Fruit fly (Drosophila melanogaster) whole organism, prepupa: ENCODE data around the gene CG1896.

ENCODE experiments used
- Blimp-1 ChIP-seq: fragments of 200-800 bp; sonication (Bioruptor generic); optimal IDR thresholded peaks from 3 replicates; lab custom pipeline; 2017; ENCODE audit warnings: missing biosample characterization, missing genetic modification characterization, mild to moderate bottlenecking, moderate library complexity, missing genetic modification reagents
- CG10631 ChIP-seq: fragments of 200-800 bp; sonication (Bioruptor generic); optimal IDR thresholded peaks from 2 replicates; lab custom pipeline; 2016; ENCODE audit warnings: missing biosample characterization, missing genetic modification characterization
- CG10669 ChIP-seq: fragments of 200-800 bp; sonication (Bioruptor generic); optimal IDR thresholded peaks from 3 replicates; lab custom pipeline; 2018; ENCODE audit warnings: missing biosample characterization, mild to moderate bottlenecking, missing genetic modification characterization, moderate library complexity
- CG11294 ChIP-seq: fragments of 200-800 bp; sonication (Bioruptor generic); IDR thresholded peaks from 2 replicates; pipeline ENCODE4 v1.3.6; 2022; ENCODE audit warnings: missing biosample characterization, missing genetic modification characterization
- CG11762 ChIP-seq: fragments of 200-800 bp; sonication (Bioruptor generic); optimal IDR thresholded peaks from 3 replicates; lab custom pipeline; 2016; ENCODE audit warnings: missing biosample characterization, missing genetic modification characterization; ENCODE audit not compliant: insufficient read depth
- CG11902 ChIP-seq: fragments of 200-800 bp; sonication (Bioruptor generic); optimal IDR thresholded peaks from 3 replicates; lab custom pipeline; 2016; ENCODE audit warnings: missing biosample characterization, missing genetic modification characterization
- CG15336 ChIP-seq: fragments of 200-800 bp; sonication (Bioruptor generic); IDR thresholded peaks from 2 replicates; pipeline ENCODE4 v1.3.6; 2022; ENCODE audit warnings: missing biosample characterization, missing genetic modification characterization
- CG1621 ChIP-seq: fragments of 200-800 bp; sonication (Bioruptor generic); optimal IDR thresholded peaks from 3 replicates; lab custom pipeline; 2018; ENCODE audit warnings: missing biosample characterization, mild to moderate bottlenecking, missing genetic modification characterization
- CG3032 ChIP-seq: fragments of 200-800 bp; optimal IDR thresholded peaks from 2 replicates; lab custom pipeline; 2019; ENCODE audit warnings: missing biosample characterization, mild to moderate bottlenecking, missing genetic modification characterization, moderate library complexity
- CG31627 ChIP-seq: fragments of 200-800 bp; sonication (Bioruptor generic); optimal IDR thresholded peaks from 3 replicates; lab custom pipeline; 2016; ENCODE audit warnings: missing biosample characterization, missing genetic modification characterization
- CG32006 ChIP-seq: fragments of 200-800 bp; sonication (Bioruptor generic); optimal IDR thresholded peaks from 3 replicates; lab custom pipeline; 2017; ENCODE audit warnings: missing biosample characterization, mild to moderate bottlenecking, missing genetic modification characterization
- CG34406 ChIP-seq: fragments of 200-800 bp; sonication (Bioruptor generic); optimal IDR thresholded peaks from 3 replicates; lab custom pipeline; 2016; ENCODE audit warnings: missing biosample characterization, missing genetic modification characterization
- CG3919 ChIP-seq: fragments of 200-800 bp; sonication (Bioruptor generic); optimal IDR thresholded peaks from 3 replicates; lab custom pipeline; 2016; ENCODE audit warnings: missing biosample characterization, missing genetic modification characterization
- CG4318 ChIP-seq: fragments of 200-800 bp; sonication (Bioruptor generic); optimal IDR thresholded peaks from 3 replicates; lab custom pipeline; 2017; ENCODE audit warnings: missing biosample characterization, mild to moderate bottlenecking, missing genetic modification characterization
- CG6163 ChIP-seq: fragments of 200-800 bp; sonication (Bioruptor generic); IDR thresholded peaks from 3 replicates; pipeline ENCODE4 v1.3.6; 2022; ENCODE audit warnings: missing biosample characterization, missing genetic modification characterization
- CG6276 ChIP-seq: fragments of 200-800 bp; sonication (Bioruptor generic); optimal IDR thresholded peaks from 2 replicates; lab custom pipeline; 2017; ENCODE audit warnings: missing biosample characterization, mild to moderate bottlenecking, missing genetic modification characterization
- CG6808 ChIP-seq: fragments of 200-800 bp; sonication (Bioruptor generic); optimal IDR thresholded peaks from 3 replicates; lab custom pipeline; 2017; ENCODE audit warnings: missing biosample characterization, missing genetic modification characterization, mild to moderate bottlenecking, moderate library complexity, missing genetic modification reagents
- CG6854 ChIP-seq: fragments of 200-800 bp; sonication (Bioruptor generic); optimal IDR thresholded peaks from 2 replicates; lab custom pipeline; 2017; ENCODE audit warnings: missing biosample characterization, mild to moderate bottlenecking, missing genetic modification characterization
- CG8632 ChIP-seq: fragments of 200-800 bp; sonication (Bioruptor generic); optimal IDR thresholded peaks from 3 replicates; lab custom pipeline; 2016; ENCODE audit warnings: missing biosample characterization, missing genetic modification characterization
- Eip75B ChIP-seq: fragments of 200-800 bp; sonication (Bioruptor generic); optimal IDR thresholded peaks from 3 replicates; lab custom pipeline; 2016; ENCODE audit warnings: missing biosample characterization, missing genetic modification characterization
- Eip78C ChIP-seq: fragments of 200-800 bp; sonication (Bioruptor generic); peaks from one replicate; lab custom pipeline; 2016; ENCODE audit warnings: missing biosample characterization, missing genetic modification characterization
- Eip93F ChIP-seq: fragments of 200-800 bp; sonication (Bioruptor generic); optimal IDR thresholded peaks from 2 replicates; lab custom pipeline; 2016; ENCODE audit warnings: missing biosample characterization, mild to moderate bottlenecking, missing genetic modification characterization
- Gug ChIP-seq: fragments of 200-800 bp; sonication (Bioruptor generic); IDR thresholded peaks from 2 replicates; pipeline ENCODE4 v1.3.6; 2022; ENCODE audit warnings: missing biosample characterization, missing genetic modification characterization
- Hr38 ChIP-seq: sonication (Bioruptor generic); optimal IDR thresholded peaks from 2 replicates; lab custom pipeline; 2016; ENCODE audit warnings: missing biosample characterization, missing genetic modification characterization
- Hr39 ChIP-seq: fragments of 200-800 bp; sonication (Bioruptor generic); optimal IDR thresholded peaks from 2 replicates; lab custom pipeline; 2016; ENCODE audit warnings: missing biosample characterization, missing genetic modification characterization
- Hr4 ChIP-seq: fragments of 200-800 bp; sonication (Bioruptor generic); optimal IDR thresholded peaks from 3 replicates; lab custom pipeline; 2016; ENCODE audit warnings: missing biosample characterization, missing genetic modification characterization
- Sox102F ChIP-seq: fragments of 200-800 bp; sonication (Bioruptor generic); optimal IDR thresholded peaks from 2 replicates; lab custom pipeline; 2016; ENCODE audit warnings: missing biosample characterization, mild to moderate bottlenecking, missing genetic modification characterization
- achi ChIP-seq: fragments of 200-800 bp; sonication (Bioruptor generic); optimal IDR thresholded peaks from 3 replicates; lab custom pipeline; 2016; ENCODE audit warnings: missing biosample characterization, missing genetic modification characterization
- cyc ChIP-seq: fragments of 200-800 bp; sonication (Bioruptor generic); optimal IDR thresholded peaks from 3 replicates; lab custom pipeline; 2016; ENCODE audit warnings: missing biosample characterization, missing genetic modification characterization
- dac ChIP-seq: fragments of 200-800 bp; sonication (Bioruptor generic); optimal IDR thresholded peaks from 2 replicates; lab custom pipeline; 2017; ENCODE audit warnings: missing biosample characterization, mild to moderate bottlenecking, missing genetic modification characterization
- dsx ChIP-seq: fragments of 200-800 bp; optimal IDR thresholded peaks from 3 replicates; lab custom pipeline; 2019; ENCODE audit warnings: missing biosample characterization, mild to moderate bottlenecking, missing genetic modification characterization, moderate library complexity; ENCODE audit not compliant: poor library complexity, severe bottlenecking
- eg ChIP-seq: fragments of 200-800 bp; sonication (Bioruptor generic); IDR thresholded peaks from 3 replicates; pipeline ENCODE4 v1.3.6; 2022; ENCODE audit warnings: missing biosample characterization, missing genetic modification characterization
- fd85E ChIP-seq: fragments of 200-800 bp; sonication (Bioruptor generic); optimal IDR thresholded peaks from 3 replicates; lab custom pipeline; 2016; ENCODE audit warnings: missing biosample characterization, missing genetic modification characterization
- fkh ChIP-seq: fragments of 200-800 bp; sonication (Bioruptor generic); optimal IDR thresholded peaks from 3 replicates; lab custom pipeline; 2017; ENCODE audit warnings: missing biosample characterization, mild to moderate bottlenecking, missing genetic modification characterization, moderate library complexity
- lz ChIP-seq: fragments of 200-800 bp; sonication (Bioruptor generic); optimal IDR thresholded peaks from 3 replicates; lab custom pipeline; 2016; ENCODE audit warnings: missing biosample characterization, missing genetic modification characterization
- pdm3 ChIP-seq: fragments of 200-800 bp; sonication (Bioruptor generic); optimal IDR thresholded peaks from 3 replicates; lab custom pipeline; 2016; ENCODE audit warnings: missing biosample characterization, missing genetic modification characterization
- salr ChIP-seq, 2 experiments: fragments of 200-800 bp; sonication (Bioruptor generic); optimal IDR thresholded peaks; 3 replicates each; lab custom pipeline; 2016 to 2018; ENCODE audit warnings: missing biosample characterization in 2 of 2, missing genetic modification characterization in 2 of 2, mild to moderate bottlenecking in 1 of 2
- ss ChIP-seq, 2 experiments: fragments of 200-800 bp; sonication (Bioruptor generic); optimal IDR thresholded peaks; 2 replicates in 1 of 2; 3 replicates in 1 of 2; lab custom pipeline; 2017 to 2018; ENCODE audit warnings: mild to moderate bottlenecking in 2 of 2, missing biosample characterization in 2 of 2, missing genetic modification characterization in 2 of 2, moderate library complexity in 1 of 2
- topi ChIP-seq: fragments of 200-800 bp; sonication (Bioruptor generic); optimal IDR thresholded peaks from 3 replicates; lab custom pipeline; 2016; ENCODE audit warnings: missing biosample characterization, missing genetic modification characterization
- vri ChIP-seq: fragments of 200-800 bp; sonication (Bioruptor generic); optimal IDR thresholded peaks from 3 replicates; lab custom pipeline; 2016; ENCODE audit warnings: missing biosample characterization, mild to moderate bottlenecking, missing genetic modification characterization

CG1896 gene

DNA sequence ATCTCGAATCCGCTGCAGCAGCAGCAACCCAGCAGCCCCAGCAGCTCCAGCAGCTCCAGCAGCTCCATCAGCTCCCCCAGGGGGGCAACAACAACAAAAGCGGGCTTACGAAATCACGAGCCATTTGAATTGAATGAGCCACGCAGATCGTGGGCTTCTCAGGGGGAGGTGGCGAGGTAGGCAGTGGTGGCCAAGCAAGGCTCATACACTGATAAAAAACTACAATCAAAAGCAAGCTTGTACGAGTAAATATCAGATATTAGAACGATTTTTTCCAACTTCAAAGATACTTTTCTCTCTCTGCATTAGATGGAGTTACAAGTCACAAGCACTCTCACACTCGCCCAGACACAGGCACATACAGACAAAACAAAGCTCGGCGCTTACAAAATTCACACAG, 34.9 kb upstream of the CG1896 start (continued):
- TF ChIP-seq vri (GFP tag; lab: Kevin White, UChicago) (peak; percentile 31), salr (GFP tag; optimal IDR thresholded peaks at IDR 0.05; lab: Kevin White, UChicago) (peak in 1 of 2 experiments; percentile 45), CG11762 (GFP tag; lab: Kevin White, UChicago) (no peak), cyc (GFP tag; lab: Kevin White, UChicago) (peak; percentile 40), Gug (GFP tag; lab: Robert Waterston, UW) (peak; percentile 70), CG6808 (GFP tag; lab: Kevin White, UChicago) (no peak), CG11902 (GFP tag; lab: Kevin White, UChicago) (no peak), Hr39 (GFP tag; lab: Kevin White, UChicago) (peak; percentile 46), CG8632 (no peak), CG6163 (GFP tag; lab: Robert Waterston, UW) (peak; percentile 79), Eip75B (peak; percentile 48), CG11294 (peak; percentile 24; the same call in 1 of the 2 replicates), CG3919 (GFP tag; lab: Kevin White, UChicago) (peak; percentile 47), Sox102F (GFP tag; lab: Kevin White, UChicago) (peak; percentile 1), lz (GFP tag; lab: Kevin White, UChicago) (peak; percentile 41), CG15336 (GFP tag; lab: Robert Waterston, UW) (peak; percentile 83), fd85E (GFP tag; lab: Kevin White, UChicago) (no peak), pdm3 (GFP tag; lab: Kevin White, UChicago) (peak; percentile 32), CG31627 (GFP tag; lab: Kevin White, UChicago) (peak; percentile 44), CG34406 (no peak), CG3032 (tag; lab: Kevin White, UChicago) (no peak), achi (GFP tag; lab: Kevin White, UChicago) (no peak), Hr38 (GFP tag; lab: Kevin White, UChicago) (no peak), CG32006 (peak; percentile 63), dsx (GFP tag; lab: Kevin White, UChicago) (no peak), CG1621 (no peak), ss (GFP tag; optimal IDR thresholded peaks at IDR 0.05; lab: Kevin White, UChicago) (no peak), Eip93F (GFP tag; lab: Kevin White, UChicago) (no peak), dac (GFP tag; lab: Kevin White, UChicago) (peak; percentile 74), topi (GFP tag; lab: Kevin White, UChicago) (peak; percentile 28), eg (GFP tag; lab: Robert Waterston, UW) (peak; percentile 88), fkh (GFP tag; lab: Kevin White, UChicago) (no peak), CG6854 (GFP tag; lab: Kevin White, UChicago) (no peak)

DNA sequence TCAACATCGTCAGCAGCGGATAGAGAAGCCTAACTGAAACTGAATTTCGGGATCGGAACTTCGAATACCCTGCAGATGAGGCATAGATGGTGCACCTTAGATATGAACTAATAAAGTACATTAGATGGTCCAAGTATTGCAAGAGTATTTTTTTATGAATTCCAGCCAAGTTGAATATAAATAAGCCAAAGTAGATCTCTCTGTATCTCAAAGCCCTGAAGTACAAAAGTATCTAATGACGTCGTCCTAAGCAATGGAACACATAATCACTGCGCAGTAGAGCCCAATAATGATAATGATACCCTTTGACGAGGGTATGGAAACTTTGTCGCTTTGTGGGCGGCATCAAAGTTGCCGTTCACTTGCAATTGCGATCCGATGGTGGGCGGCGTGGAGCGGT, 34.3 kb upstream of the CG1896 start:
- TF ChIP-seq eg (GFP tag; lab: Robert Waterston, UW) (peak; percentile 46; the same call in 2 of the 3 replicates), CG4318 (GFP tag; lab: Kevin White, UChicago) (peak; percentile 2), Eip78C (GFP tag; lab: Kevin White, UChicago) (peak; percentile 16), CG6276 (GFP tag; lab: Kevin White, UChicago) (peak; percentile 34), fkh (GFP tag; lab: Kevin White, UChicago) (no peak), Hr4 (GFP tag; lab: Kevin White, UChicago) (peak; percentile 48), CG1621 (no peak), CG32006 (peak; percentile 64), CG11294 (0 out of 2 replicates have a peak, but pooled peaks have one; percentile 31), dac (GFP tag; lab: Kevin White, UChicago) (peak; percentile 13), CG15336 (GFP tag; lab: Robert Waterston, UW) (peak; percentile 30; the same call in 1 of the 2 replicates), Blimp-1 (GFP tag; lab: Kevin White, UChicago) (no peak), cyc (GFP tag; lab: Kevin White, UChicago) (no peak), CG10669 (no peak), achi (GFP tag; lab: Kevin White, UChicago) (peak; percentile 17), CG10631 (GFP tag; lab: Kevin White, UChicago) (peak; percentile 15)
